Fruit fly (Drosophila melanogaster): ENCODE results near the gene CG43394.

Gene CG43394

dm6 chr2L:8204996-8205567, 59.5 kb downstream of the CG43394 start, which contains the start of gene SLC5A11:
SLC5A11 (minus strand) TSS chr2L:8205132.
- TF ChIP-seq CG8478 (optimal IDR thresholded peaks at IDR 0.05) (no peak), CTCF (optimal IDR thresholded peaks at IDR 0.05) (no peak)

dm6 chr2L:8205871-8206270, 60.3 kb downstream of the CG43394 start, which contains the start of gene CG8419:
CG8419 (plus strand) TSS chr2L:8206171.
- TF ChIP-seq CTCF (optimal IDR thresholded peaks at IDR 0.05) (no peak), CG8478 (optimal IDR thresholded peaks at IDR 0.05) (no peak)

Data from S2 (cell line).